Fruit fly (Drosophila melanogaster) S2 (cell line): ENCODE measurements around the gene Nedd4.

Experiments used
- CG8478 ChIP-seq: fragments of >200 bp; optimal IDR thresholded peaks from 2 replicates; lab custom pipeline; 2018
- CTCF ChIP-seq, 2 experiments: fragments of >200 bp; optimal IDR thresholded peaks; 2 replicates each; lab custom pipeline; 2018

Gene Nedd4

DNA sequence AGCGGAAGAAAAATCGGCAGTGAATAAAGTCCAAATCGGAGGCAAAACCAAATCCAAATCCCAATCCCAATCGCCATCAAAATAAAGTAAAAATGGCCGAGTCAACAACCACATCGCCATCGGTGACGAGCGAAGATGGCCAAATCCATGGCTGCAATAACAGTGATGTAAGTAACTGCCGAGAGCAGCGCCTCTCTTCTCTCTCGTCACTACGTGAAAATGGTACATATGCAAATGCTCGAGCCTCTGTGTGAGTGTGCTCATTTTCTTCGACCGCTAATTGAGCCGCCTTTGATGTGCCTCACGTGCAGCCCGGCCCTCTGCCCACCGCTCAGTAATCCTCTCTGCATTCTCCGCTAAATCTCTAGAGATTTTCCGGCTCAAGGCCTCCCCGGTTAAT lies 4.5 kb downstream of the Nedd4 start:
- no peak for TF ChIP-seq CG8478 (lab: Kevin White, UChicago)
- TF ChIP-seq CTCF (optimal IDR thresholded peaks at IDR 0.05; lab: Kevin White, UChicago) = no peak

DNA sequence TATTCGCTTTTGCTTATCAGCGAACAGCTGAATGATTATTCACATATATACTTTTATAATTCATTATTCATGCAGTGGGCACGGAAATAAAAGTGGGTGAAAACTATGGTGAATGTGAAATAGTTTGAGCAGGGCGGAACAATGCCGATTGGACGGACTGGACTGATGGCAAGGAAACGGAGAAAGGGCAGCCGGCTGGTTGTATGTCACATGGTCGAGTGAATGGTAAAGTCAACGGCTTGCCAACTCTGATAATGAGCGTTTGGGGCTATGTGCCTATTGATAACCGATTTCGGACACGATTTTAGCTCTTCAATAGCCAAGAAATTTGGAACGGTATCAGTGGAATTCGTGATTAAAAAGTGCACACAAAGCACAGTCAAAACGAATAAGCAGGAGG lies 5.9 kb downstream of the Nedd4 start:
- TF ChIP-seq CTCF (optimal IDR thresholded peaks at IDR 0.05; lab: Kevin White, UChicago) (no peak), CG8478 (lab: Kevin White, UChicago) (no peak)

DNA sequence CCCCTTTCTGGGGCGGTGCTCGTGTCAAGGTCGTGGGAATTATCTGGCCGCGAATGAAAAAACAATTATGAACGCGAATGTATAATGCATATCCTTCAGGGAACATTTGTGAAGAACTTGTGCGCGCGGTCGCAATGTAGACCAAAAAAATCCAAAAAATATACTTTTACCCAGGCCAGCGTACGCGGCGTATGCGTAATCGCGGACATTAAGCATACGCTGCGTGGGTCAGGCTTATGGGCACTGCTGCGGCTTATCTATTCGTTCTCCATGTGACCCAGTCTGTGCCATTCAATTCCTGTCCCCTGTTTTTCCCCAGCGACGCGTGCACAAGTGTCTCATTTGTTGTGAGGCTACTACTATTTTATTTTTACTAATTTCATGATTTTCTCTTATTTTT lies 8.4 kb downstream of the Nedd4 start:
- TF ChIP-seq CG8478 (lab: Kevin White, UChicago) (no peak), CTCF (optimal IDR thresholded peaks at IDR 0.05; lab: Kevin White, UChicago) (no peak)

DNA sequence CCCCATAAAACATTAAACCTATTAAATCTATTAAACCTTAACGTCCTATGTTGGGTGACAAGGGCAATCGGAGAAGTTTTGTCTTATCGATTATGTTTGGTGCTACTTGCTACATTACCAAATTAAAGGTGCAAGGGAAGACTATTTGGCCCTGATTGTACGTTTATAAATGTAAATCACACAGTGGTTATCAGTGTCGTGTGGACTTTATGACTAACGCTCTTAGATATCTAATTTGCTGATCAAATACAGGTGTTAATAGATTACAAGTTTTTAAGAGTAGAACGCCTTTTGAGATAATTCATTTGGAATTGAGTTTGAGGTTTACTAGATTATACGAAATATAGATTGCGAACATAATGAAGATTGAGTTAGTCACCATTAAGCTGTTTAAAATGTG lies 9.0 kb downstream of the Nedd4 start:
- TF ChIP-seq CG8478 (lab: Kevin White, UChicago) (no peak), CTCF (optimal IDR thresholded peaks at IDR 0.05; lab: Kevin White, UChicago) (no peak)

DNA sequence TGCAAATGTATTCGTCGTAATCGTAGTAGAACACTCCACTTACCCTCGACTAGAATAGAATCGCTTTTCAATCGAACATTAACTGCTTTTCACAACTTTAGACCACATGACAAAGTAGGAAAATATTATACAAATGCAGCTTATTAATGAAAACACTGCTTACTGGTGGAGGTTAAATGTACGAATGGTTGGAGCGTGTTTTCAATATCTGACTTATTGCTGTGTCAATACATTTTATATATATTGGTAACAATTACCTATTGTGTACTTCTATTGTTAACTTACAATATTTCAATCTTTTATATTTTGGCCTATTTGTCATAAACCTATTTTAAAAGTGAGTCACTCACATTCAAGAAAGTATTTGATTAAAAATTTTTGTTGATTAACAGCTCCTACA lies 10.1 kb downstream of the Nedd4 start:
- TF ChIP-seq CTCF (optimal IDR thresholded peaks at IDR 0.05; lab: Kevin White, UChicago) = no peak
- TF ChIP-seq CG8478 (lab: Kevin White, UChicago) = no peak

DNA sequence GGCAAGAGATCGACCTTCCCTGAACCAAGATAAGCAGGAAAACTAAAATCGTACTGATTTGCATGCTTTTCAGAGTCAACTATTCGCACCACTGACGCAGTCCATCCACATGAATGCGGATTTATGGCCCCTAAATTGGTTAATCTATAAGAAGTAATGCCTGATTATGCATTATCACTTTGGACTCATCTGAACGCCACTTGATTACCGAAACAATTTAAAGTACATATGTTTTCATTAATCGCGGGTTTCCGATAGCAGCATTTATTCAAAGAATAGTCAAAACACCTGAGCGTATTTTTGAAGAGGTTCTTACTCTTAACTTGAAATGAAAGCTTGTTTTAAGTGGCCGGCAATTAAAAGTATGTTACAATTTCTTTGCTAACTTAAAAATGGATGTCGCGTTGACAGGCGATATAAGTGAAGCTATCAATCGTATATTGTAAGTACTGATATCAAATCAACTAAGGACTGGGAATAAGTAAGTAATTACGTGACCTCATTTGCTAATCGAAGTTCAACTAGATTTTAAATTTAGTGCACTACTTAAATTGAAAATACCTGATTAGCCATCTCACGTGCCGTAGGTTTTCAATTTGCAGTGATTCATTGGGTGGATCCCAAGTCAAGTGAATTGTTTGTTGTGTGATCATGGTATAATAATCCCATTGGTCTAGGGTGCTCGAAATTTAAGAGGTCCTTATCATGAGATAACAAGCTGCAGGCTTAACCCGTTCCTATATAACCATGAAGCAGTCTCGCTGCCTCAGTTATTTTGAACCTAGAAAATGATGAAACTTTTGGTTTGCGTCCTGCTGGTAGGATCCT lies 19.4 kb downstream of the Nedd4 start, which contains the start of the genes Jon74E and CG7542:
TSS of gene Jon74E (minus strand) at position 79 of the 828 bp plus-strand sequence.
TSS of gene CG7542 (plus strand) at position 778 of the 828 bp plus-strand sequence.
- TF ChIP-seq CTCF (optimal IDR thresholded peaks at IDR 0.05; lab: Kevin White, UChicago) (no peak), CG8478 (lab: Kevin White, UChicago) (no peak)

DNA sequence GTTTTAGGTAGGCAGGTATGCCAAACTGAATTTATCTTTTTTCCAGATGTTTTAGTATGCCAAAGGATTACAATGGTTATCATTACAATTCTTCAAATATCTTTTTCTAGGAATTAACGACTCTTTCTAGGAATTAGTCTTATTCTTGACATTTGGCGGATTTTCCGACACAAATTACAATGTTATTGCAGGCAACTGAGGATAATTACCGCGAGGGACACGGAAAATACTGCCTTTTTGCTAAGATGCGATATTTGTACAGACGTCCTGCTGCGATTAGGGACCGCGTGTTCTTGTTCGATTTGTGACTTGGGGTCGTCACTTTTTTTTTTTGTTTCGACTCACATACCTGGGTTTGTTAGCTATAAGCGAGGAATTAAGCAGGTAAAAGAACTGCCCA lies 25.9 kb downstream of the Nedd4 start:
- TF ChIP-seq CG8478 (lab: Kevin White, UChicago) (no peak), CTCF (optimal IDR thresholded peaks at IDR 0.05; lab: Kevin White, UChicago) (no peak)

DNA sequence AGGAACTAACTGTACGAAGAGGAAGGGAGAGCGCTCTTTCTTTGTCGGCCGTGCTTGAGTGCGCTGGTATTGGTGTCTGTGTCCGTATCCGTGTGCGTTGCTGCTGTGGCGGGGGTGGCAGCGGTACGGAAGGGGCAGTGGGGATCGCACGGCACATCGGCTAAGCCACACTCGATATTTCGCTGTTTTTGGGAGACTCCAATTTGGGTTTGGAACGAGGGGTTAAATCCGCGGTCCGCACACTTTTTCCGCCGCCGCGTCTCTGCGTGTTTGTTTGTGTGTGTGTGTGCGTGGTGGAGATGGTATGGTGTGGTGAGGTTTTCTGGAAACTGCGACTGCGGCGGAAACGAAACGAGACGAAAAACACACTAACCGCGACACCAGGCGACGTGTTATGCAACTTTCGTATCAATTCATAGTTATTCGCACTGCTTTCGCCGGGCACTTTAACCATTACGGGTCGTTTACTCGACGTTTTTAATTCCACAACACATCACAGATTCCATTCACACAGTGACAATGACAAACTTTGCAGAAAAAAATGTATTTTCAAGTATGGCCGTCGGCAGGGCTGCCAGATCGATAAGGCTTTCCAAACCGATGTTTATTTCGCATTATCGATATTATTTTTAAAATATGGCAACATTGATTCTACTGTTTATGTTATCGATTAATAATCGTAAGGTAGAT lies 27.5 kb downstream of the Nedd4 start, which contains the start of gene CycT:
TSS of gene CycT (minus strand) at position 574 of the 690 bp plus-strand sequence.
- TF ChIP-seq CTCF (optimal IDR thresholded peaks at IDR 0.05; lab: Kevin White, UChicago) = no peak
- no peak for TF ChIP-seq CG8478 (lab: Kevin White, UChicago)

DNA sequence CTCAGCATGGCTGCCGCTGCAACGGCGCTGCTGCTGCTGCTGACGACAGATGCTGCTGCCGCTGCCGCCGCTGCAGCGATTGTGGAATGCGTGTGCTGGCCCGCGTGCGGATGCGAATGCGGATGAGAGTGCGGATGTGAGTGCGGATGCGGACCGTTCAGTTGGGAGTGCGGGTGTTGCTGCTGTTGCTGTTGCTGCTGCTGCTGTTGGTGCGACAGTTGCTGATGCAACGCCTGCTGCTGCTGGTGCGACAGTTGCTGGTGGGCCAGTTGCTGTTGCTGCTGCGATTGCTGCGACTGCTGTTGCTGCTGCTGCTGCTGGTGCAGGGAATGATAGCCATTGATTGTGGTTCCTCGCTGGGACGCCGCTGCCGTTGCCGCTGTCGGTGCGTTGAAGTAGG lies 32.4 kb downstream of the Nedd4 start:
- TF ChIP-seq CTCF (optimal IDR thresholded peaks at IDR 0.05; lab: Kevin White, UChicago) (no peak), CG8478 (lab: Kevin White, UChicago) (no peak)

DNA sequence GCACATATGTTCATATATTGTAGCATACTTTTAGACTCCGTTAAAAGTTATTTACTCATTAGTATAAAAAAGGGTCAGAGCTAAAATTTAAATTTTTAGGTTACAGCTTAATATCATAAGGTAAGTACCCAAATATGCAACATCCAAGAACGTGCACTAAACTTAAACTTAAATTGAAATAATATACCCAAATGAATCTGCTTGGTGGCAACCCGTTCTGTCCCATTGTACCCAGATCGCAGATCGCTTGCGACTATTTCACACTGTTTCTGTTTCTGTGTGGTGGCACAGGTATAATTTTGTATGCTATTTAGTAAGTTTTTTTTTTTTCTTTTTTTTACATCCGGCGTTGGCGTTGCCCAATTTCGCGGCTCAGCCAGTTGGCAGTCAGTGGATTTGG lies 33.3 kb downstream of the Nedd4 start:
- no peak for TF ChIP-seq CG8478 (lab: Kevin White, UChicago)
- TF ChIP-seq CTCF (optimal IDR thresholded peaks at IDR 0.05; lab: Kevin White, UChicago) = no peak

DNA sequence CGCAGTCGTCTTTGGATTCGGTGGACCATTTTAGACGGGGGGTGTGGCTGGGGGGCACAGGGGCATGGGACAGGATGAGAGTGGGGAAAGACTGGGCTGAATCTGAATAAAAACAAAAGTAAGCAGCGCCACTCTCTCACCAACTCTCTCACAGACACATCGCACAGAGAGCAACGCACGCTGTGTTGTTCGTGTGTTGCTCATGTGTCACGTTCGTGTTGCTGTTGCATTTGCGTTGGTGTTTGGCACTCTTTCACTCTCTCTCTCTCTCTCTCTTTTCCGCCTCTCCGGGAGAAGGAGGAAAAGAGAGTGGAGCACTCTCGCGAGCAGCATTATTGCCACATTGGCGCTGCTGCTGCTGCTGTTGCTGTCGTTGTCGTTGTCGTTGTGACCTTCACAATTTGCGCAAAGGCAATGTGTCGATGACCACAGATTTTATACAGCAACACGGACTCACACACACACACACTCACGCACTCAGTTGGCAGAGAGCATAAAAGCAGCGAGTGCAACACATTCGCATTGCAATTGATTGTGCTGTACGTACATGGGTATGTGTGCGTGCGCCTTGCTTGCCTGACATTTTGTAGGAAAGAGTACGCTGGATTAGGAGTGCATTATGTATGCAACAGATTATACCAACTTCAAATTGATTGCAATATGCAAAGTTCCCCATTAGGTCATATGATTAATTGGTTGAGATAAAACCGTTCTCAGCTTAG lies 33.8 kb downstream of the Nedd4 start:
- TF ChIP-seq CG8478 (lab: Kevin White, UChicago) (no peak), CTCF (optimal IDR thresholded peaks at IDR 0.05; lab: Kevin White, UChicago) (no peak)

DNA sequence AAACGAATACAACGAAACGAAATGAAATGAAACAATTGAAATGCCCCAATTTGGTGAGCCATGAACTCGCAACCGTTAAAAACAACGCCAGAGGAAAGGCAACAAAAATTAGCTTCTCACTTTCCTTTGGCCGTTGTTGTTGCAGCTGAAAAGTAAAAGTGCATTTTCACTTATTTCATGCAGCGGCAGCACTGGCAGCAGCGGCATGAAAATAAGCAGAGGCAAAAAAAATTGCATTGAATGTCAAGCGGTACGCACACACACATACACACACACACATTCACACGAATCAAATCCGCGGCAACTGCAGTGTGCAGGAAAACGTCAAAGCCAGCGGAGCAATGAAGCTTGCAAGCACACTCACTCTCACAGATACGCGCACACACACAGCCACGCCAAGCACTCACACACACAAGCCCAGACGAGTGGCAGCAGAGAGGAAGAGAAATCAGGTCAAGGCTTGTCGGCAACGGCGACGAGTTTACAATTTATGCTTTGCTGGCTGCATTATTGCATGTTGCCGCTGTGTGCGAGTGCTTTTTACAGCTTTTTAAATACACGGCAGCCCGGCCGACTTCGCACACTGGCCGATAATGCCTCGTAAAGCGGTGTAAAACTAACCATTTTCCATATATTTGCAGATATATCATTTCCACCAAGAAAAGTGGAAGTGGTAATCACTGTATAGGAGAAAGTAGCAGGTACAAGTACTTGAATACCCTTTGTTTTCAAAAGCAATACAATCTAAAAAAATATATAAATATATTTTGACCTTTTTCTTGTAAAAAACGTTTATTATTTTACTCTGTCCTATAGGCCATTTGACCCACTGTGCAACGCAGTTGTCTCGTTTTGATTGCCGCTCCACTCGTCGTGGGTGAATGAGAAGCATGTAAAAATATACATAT lies 36.7 kb downstream of the Nedd4 start:
- TF ChIP-seq CTCF (optimal IDR thresholded peaks at IDR 0.05; lab: Kevin White, UChicago) (no peak), CG8478 (lab: Kevin White, UChicago) (no peak)

DNA sequence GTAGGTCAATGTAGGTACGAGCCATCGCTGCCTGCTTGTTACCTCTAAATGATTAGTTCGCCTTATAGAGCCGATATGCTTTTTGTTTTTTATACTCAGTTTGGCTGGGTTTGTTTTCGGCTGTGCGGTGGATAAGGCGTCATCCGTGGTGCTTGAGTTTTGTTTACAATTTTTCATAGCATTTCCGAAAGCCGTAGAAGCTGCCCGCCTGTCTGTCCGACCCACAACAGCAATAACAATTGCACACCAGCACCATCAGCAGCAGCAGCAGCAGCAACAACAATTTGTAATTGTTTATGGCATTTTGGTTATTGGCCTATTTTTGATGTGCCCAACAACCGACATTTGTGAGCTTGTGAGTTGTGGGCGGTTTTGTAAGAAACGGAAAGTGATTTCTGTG lies 38.8 kb downstream of the Nedd4 start:
- TF ChIP-seq CTCF (optimal IDR thresholded peaks at IDR 0.05; lab: Kevin White, UChicago) (no peak), CG8478 (lab: Kevin White, UChicago) (no peak)
